Worm (Caenorhabditis elegans): ENCODE measurements around the gene str-208.

- TF ChIP-seq ztf-23 (GFP tag; IDR thresholded peaks at IDR 0.05) (no peak), T22C8.4 (GFP tag; IDR thresholded peaks at IDR 0.05) (no peak), med-1 (GFP tag; optimal IDR thresholded peaks at IDR 0.05; ENCODE audit: insufficient read depth) (no peak), cog-1 (tag; optimal IDR thresholded peaks at IDR 0.05) (no peak), ref-1 (GFP tag; conservative IDR thresholded peaks at IDR 0.05) (no peak), flt-1 (GFP tag; IDR thresholded peaks at IDR 0.05) (no peak)
Observed at ce11 chrV:4948635-4949034, 8.0 kb upstream of the str-208 start, which contains the start of gene str-209.
